Fruit fly (Drosophila melanogaster) whole organism, embryonic: ENCODE measurements around the gene Bmcp.

ENCODE experiments used
- Atf6 ChIP-seq: fragments of 200-800 bp; sonication (Bioruptor generic); IDR thresholded peaks from 2 replicates; pipeline ENCODE4 v1.3.6; 2022; ENCODE audit warnings: missing biosample characterization, missing genetic modification characterization
- Bdp1 ChIP-seq: fragments of 200-800 bp; sonication (Bioruptor generic); optimal IDR thresholded peaks from 3 replicates; lab custom pipeline; 2016; ENCODE audit warnings: missing biosample characterization, missing genetic modification characterization
- Blimp-1 ChIP-seq: fragments of 200-800 bp; sonication (Bioruptor generic); optimal IDR thresholded peaks from 3 replicates; lab custom pipeline; 2018; ENCODE audit warnings: missing biosample characterization, missing genetic modification characterization, mild to moderate bottlenecking, moderate library complexity, missing genetic modification reagents
- CG12071 ChIP-seq: fragments of 200-800 bp; sonication (Bioruptor generic); optimal IDR thresholded peaks from 3 replicates; lab custom pipeline; 2018; ENCODE audit warnings: missing biosample characterization, mild to moderate bottlenecking, missing genetic modification characterization
- CG13287 ChIP-seq: fragments of 200-800 bp; sonication (Bioruptor generic); IDR thresholded peaks from 2 replicates; pipeline ENCODE4 v1.3.6; 2022; ENCODE audit warnings: missing biosample characterization, missing genetic modification characterization; ENCODE audit not compliant: partially characterized antibody
- CG13894 ChIP-seq: fragments of 200-800 bp; sonication (Bioruptor generic); optimal IDR thresholded peaks from 3 replicates; lab custom pipeline; 2018; ENCODE audit warnings: missing biosample characterization, mild to moderate bottlenecking, missing genetic modification characterization, moderate library complexity
- CG15011 ChIP-seq: fragments of 200-800 bp; sonication (Bioruptor generic); optimal IDR thresholded peaks from 3 replicates; lab custom pipeline; 2018; ENCODE audit warnings: missing biosample characterization, mild to moderate bottlenecking, missing genetic modification characterization
- CG1603 ChIP-seq: fragments of 200-800 bp; sonication (Bioruptor generic); optimal IDR thresholded peaks from 2 replicates; lab custom pipeline; 2019; ENCODE audit warnings: missing biosample characterization, mild to moderate bottlenecking, missing genetic modification characterization, moderate library complexity
- CG2129 ChIP-seq: fragments of 200-800 bp; sonication (Bioruptor generic); IDR thresholded peaks from 2 replicates; pipeline ENCODE4 v1.3.6; 2022; ENCODE audit warnings: missing biosample characterization, missing genetic modification characterization; ENCODE audit not compliant: partially characterized antibody
- CG2678 ChIP-seq: fragments of 200-800 bp; sonication (Bioruptor generic); optimal IDR thresholded peaks from 3 replicates; lab custom pipeline; 2019; ENCODE audit warnings: missing biosample characterization, mild to moderate bottlenecking, missing genetic modification characterization, moderate library complexity
- CG2875 ChIP-seq: fragments of 200-800 bp; sonication (Bioruptor generic); optimal IDR thresholded peaks from 2 replicates; lab custom pipeline; 2017; ENCODE audit warnings: missing biosample characterization, mild to moderate bottlenecking, missing genetic modification characterization, missing genetic modification reagents
- CG34376 ChIP-seq: fragments of 200-800 bp; sonication (Bioruptor generic); optimal IDR thresholded peaks from 2 replicates; lab custom pipeline; 2018; ENCODE audit warnings: missing biosample characterization, mild to moderate bottlenecking, missing genetic modification characterization
- CG4820 ChIP-seq: fragments of 200-800 bp; sonication (Bioruptor generic); optimal IDR thresholded peaks from 3 replicates; lab custom pipeline; 2016; ENCODE audit warnings: missing biosample characterization, missing genetic modification characterization
- CG6175 ChIP-seq: fragments of 200-800 bp; sonication (Bioruptor generic); IDR thresholded peaks from 3 replicates; pipeline ENCODE4 v1.3.6; 2022; ENCODE audit warnings: missing biosample characterization, missing genetic modification characterization
- CG6765 ChIP-seq: fragments of 200-800 bp; sonication (Bioruptor generic); optimal IDR thresholded peaks from 3 replicates; lab custom pipeline; 2017; ENCODE audit warnings: missing biosample characterization, mild to moderate bottlenecking, missing genetic modification characterization
- CG6813 ChIP-seq: fragments of 200-800 bp; sonication (Bioruptor generic); optimal IDR thresholded peaks from 2 replicates; lab custom pipeline; 2017; ENCODE audit warnings: missing biosample characterization, missing genetic modification characterization, mild to moderate bottlenecking, moderate library complexity, missing genetic modification reagents
- CG7357 ChIP-seq: fragments of 200-800 bp; sonication (Bioruptor generic); IDR thresholded peaks from 3 replicates; pipeline ENCODE4 v1.3.6; 2022; ENCODE audit warnings: missing biosample characterization, missing genetic modification characterization
- CG7556 ChIP-seq: fragments of 200-800 bp; sonication (Bioruptor generic); optimal IDR thresholded peaks from 2 replicates; lab custom pipeline; 2017; ENCODE audit warnings: missing biosample characterization, mild to moderate bottlenecking, missing genetic modification characterization
- GATAe ChIP-seq: fragments of 200-800 bp; sonication (Bioruptor generic); conservative IDR thresholded peaks from 2 replicates; pipeline ENCODE4 v1.3.6; 2022; ENCODE audit warnings: missing biosample characterization, missing genetic modification characterization
- HmgZ ChIP-seq: fragments of 200-800 bp; sonication (Bioruptor generic); optimal IDR thresholded peaks from 2 replicates; lab custom pipeline; 2018; ENCODE audit warnings: missing biosample characterization, mild to moderate bottlenecking, missing genetic modification characterization
- Hmr ChIP-seq: fragments of 200-800 bp; sonication (Bioruptor generic); optimal IDR thresholded peaks from 3 replicates; lab custom pipeline; 2017; ENCODE audit warnings: mild to moderate bottlenecking, missing biosample characterization, missing genetic modification reagents, missing genetic modification characterization
- Med ChIP-seq: fragments of 200-800 bp; sonication (Bioruptor generic); peaks from one replicate; lab custom pipeline; 2016; ENCODE audit warnings: missing biosample characterization, missing genetic modification characterization, mild to moderate bottlenecking, inconsistent platforms, moderate library complexity
- Nf-YA ChIP-seq: fragments of 200-800 bp; sonication (Bioruptor generic); IDR thresholded peaks from 2 replicates; pipeline ENCODE4 v1.3.6; 2022; ENCODE audit warnings: missing biosample characterization, missing genetic modification characterization
- Pdp1 ChIP-seq, 2 experiments: fragments of 200-800 bp; sonication (Bioruptor generic); optimal IDR thresholded peaks; 3 replicates each; lab custom pipeline; 2016; ENCODE audit warnings: missing biosample characterization in 2 of 2, missing genetic modification characterization in 2 of 2, mild to moderate bottlenecking in 1 of 2, moderate library complexity in 1 of 2
- Rx ChIP-seq: fragments of 200-800 bp; sonication (Bioruptor generic); IDR thresholded peaks from 2 replicates; pipeline ENCODE4 v1.3.6; 2022; ENCODE audit warnings: missing biosample characterization, missing genetic modification characterization
- amos ChIP-seq: fragments of 200-800 bp; sonication (Bioruptor generic); IDR thresholded peaks from 2 replicates; pipeline ENCODE4 v1.3.6; 2022; ENCODE audit warnings: missing biosample characterization, missing genetic modification characterization; ENCODE audit not compliant: partially characterized antibody
- cas ChIP-seq: fragments of 200-800 bp; sonication (Bioruptor generic); IDR thresholded peaks from 2 replicates; pipeline ENCODE4 v1.3.6; 2022; ENCODE audit warnings: missing biosample characterization, missing genetic modification characterization
- caup ChIP-seq: fragments of 200-800 bp; sonication (Bioruptor generic); optimal IDR thresholded peaks from 3 replicates; lab custom pipeline; 2017; ENCODE audit warnings: missing biosample characterization, mild to moderate bottlenecking, missing genetic modification characterization, moderate library complexity; ENCODE audit not compliant: severe bottlenecking
- chinmo ChIP-seq: fragments of 200-800 bp; sonication (Bioruptor generic); IDR thresholded peaks from 4 replicates; pipeline ENCODE4 v1.3.6; 2022; ENCODE audit warnings: missing biosample characterization, missing genetic modification characterization; ENCODE audit not compliant: partially characterized antibody
- chm ChIP-seq: fragments of 200-800 bp; sonication (Bioruptor generic); IDR thresholded peaks from 2 replicates; pipeline ENCODE4 v1.3.6; 2022; ENCODE audit warnings: missing biosample characterization, missing genetic modification characterization
- ci ChIP-seq: fragments of 200-800 bp; sonication (Bioruptor generic); IDR thresholded peaks from 3 replicates; pipeline ENCODE4 v1.3.6; 2022; ENCODE audit warnings: missing biosample characterization, missing genetic modification characterization
- crol ChIP-seq: fragments of 200-800 bp; sonication (Bioruptor generic); IDR thresholded peaks from 2 replicates; pipeline ENCODE4 v1.3.6; 2022; ENCODE audit warnings: missing biosample characterization, missing genetic modification characterization
- dpn ChIP-seq, 2 experiments: fragments of 200-800 bp; sonication (Bioruptor generic); optimal IDR thresholded peaks; 3 replicates each; lab custom pipeline; 2016; ENCODE audit warnings: missing biosample characterization in 2 of 2, missing genetic modification characterization in 2 of 2
- emc ChIP-seq: fragments of 200-800 bp; sonication (Bioruptor generic); optimal IDR thresholded peaks from 2 replicates; lab custom pipeline; 2016; ENCODE audit warnings: missing biosample characterization, missing genetic modification characterization
- eve ChIP-seq, 2 experiments: fragments of >200 bp; optimal IDR thresholded peaks; 2 replicates each; lab custom pipeline; 2017; ENCODE audit warnings: missing biosample characterization in 2 of 2, missing genetic modification characterization in 2 of 2
- gcm2 ChIP-seq: fragments of 200-800 bp; sonication (Bioruptor generic); optimal IDR thresholded peaks from 2 replicates; lab custom pipeline; 2016; ENCODE audit warnings: missing biosample characterization, missing genetic modification characterization
- inv ChIP-seq: fragments of 200-800 bp; sonication (Bioruptor generic); IDR thresholded peaks from 2 replicates; pipeline ENCODE4 v1.3.6; 2022; ENCODE audit warnings: missing biosample characterization, missing genetic modification characterization; ENCODE audit not compliant: partially characterized antibody
- kah ChIP-seq: fragments of 200-800 bp; sonication (Bioruptor generic); optimal IDR thresholded peaks from 2 replicates; lab custom pipeline; 2018; ENCODE audit warnings: missing biosample characterization, mild to moderate bottlenecking, missing genetic modification characterization
- lilli ChIP-seq: fragments of 200-800 bp; sonication (Bioruptor generic); optimal IDR thresholded peaks from 3 replicates; lab custom pipeline; 2016; ENCODE audit warnings: missing biosample characterization, missing genetic modification characterization
- mirr ChIP-seq: fragments of 200-800 bp; sonication (Bioruptor generic); optimal IDR thresholded peaks from 3 replicates; lab custom pipeline; 2018; ENCODE audit warnings: missing biosample characterization, mild to moderate bottlenecking, missing genetic modification characterization
- nau ChIP-seq: fragments of 200-800 bp; sonication (Bioruptor generic); optimal IDR thresholded peaks from 3 replicates; lab custom pipeline; 2017; ENCODE audit warnings: missing biosample characterization, mild to moderate bottlenecking, missing genetic modification characterization, missing genetic modification reagents
- otp ChIP-seq: fragments of 200-800 bp; sonication (Bioruptor generic); IDR thresholded peaks from 3 replicates; pipeline ENCODE4, ENCODE4 v1.3.6; 2022; ENCODE audit warnings: missing biosample characterization, missing genetic modification characterization
- rib ChIP-seq: fragments of 200-800 bp; sonication (Bioruptor generic); IDR thresholded peaks from 2 replicates; pipeline ENCODE4 v1.3.6; 2022; ENCODE audit warnings: missing biosample characterization, missing genetic modification characterization
- salm ChIP-seq: fragments of 200-800 bp; sonication (Bioruptor generic); optimal IDR thresholded peaks from 2 replicates; lab custom pipeline; 2018; ENCODE audit warnings: missing biosample characterization, mild to moderate bottlenecking, missing genetic modification characterization
- sd ChIP-seq: fragments of 200-800 bp; sonication (Bioruptor generic); optimal IDR thresholded peaks from 3 replicates; lab custom pipeline; 2018; ENCODE audit warnings: missing biosample characterization, mild to moderate bottlenecking, missing genetic modification characterization, moderate library complexity
- sug ChIP-seq: fragments of 200-800 bp; optimal IDR thresholded peaks from 2 replicates; lab custom pipeline; 2019; ENCODE audit warnings: missing biosample characterization, mild to moderate bottlenecking, missing genetic modification characterization, moderate library complexity
- ttk ChIP-seq: fragments of 200-800 bp; sonication (Bioruptor generic); IDR thresholded peaks from 2 replicates; pipeline ENCODE4 v2.1.2; 2022; ENCODE audit warnings: missing biosample characterization, missing genetic modification characterization
- unc-4 ChIP-seq: fragments of 200-800 bp; sonication (Bioruptor generic); IDR thresholded peaks from 2 replicates; pipeline ENCODE4 v1.3.6; 2022; ENCODE audit warnings: missing biosample characterization, missing genetic modification characterization; ENCODE audit not compliant: partially characterized antibody
- wek ChIP-seq: fragments of 200-800 bp; sonication (Bioruptor generic); optimal IDR thresholded peaks from 3 replicates; lab custom pipeline; 2018; ENCODE audit warnings: missing biosample characterization, mild to moderate bottlenecking, missing genetic modification characterization, moderate library complexity

Gene Bmcp

DNA sequence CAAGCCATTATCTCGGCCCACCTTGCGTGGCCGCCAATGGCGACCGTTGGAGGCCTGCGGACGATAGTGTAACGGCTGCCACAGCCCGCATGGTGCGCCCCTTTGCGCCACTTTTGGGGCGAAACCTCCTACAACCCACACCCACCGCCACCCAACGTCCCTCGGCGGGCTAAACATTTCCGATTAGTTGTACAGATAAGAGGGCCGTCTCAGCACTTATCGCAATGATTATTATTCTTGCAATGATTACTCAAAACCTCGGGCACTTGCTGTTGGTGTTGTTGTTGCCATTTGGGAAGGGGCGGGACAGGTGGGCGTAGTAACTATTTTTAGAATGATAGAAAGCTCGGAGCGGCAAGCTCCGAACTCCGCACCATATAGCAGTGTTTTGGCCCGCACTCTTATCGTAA is 51.9 kb downstream of the Bmcp start (continued):
- TF ChIP-seq chm (no peak), mirr (GFP tag; lab: Kevin White, UChicago) (peak; percentile 99), gcm2 (GFP tag; lab: Kevin White, UChicago) (no peak), wek (GFP tag; lab: Kevin White, UChicago) (peak; percentile 10), caup (GFP tag; lab: Kevin White, UChicago) (peak; percentile 57), amos (GFP tag; lab: Robert Waterston, UW) (0 out of 2 replicates have a peak, but pooled peaks have one; percentile 6), CG34376 (GFP tag; lab: Kevin White, UChicago) (peak; percentile 83), salm (tag; lab: Kevin White, UChicago) (peak; percentile 23), sug (peak; percentile 97), Rx (GFP tag; lab: Robert Waterston, UW) (no peak), sd (tag; lab: Kevin White, UChicago) (peak; percentile 78), Atf6 (GFP tag; lab: Robert Waterston, UW) (0 out of 2 replicates have a peak, but pooled peaks have one; percentile 12), CG2129 (GFP tag; lab: Robert Waterston, UW) (no peak), CG12071 (GFP tag; lab: Kevin White, UChicago) (peak; percentile 48), inv (GFP tag; lab: Robert Waterston, UW) (peak; percentile 22; the same call in 1 of the 2 replicates), Med (GFP tag; lab: Kevin White, UChicago) (peak; percentile 88), Nf-YA (GFP tag; lab: Robert Waterston, UW) (no peak), eve (GFP tag; optimal IDR thresholded peaks at IDR 0.05; lab: Kevin White, UChicago) (no peak), chinmo (peak; percentile 87; the same call in 3 of the 4 replicates), crol (GFP tag; lab: Robert Waterston, UW) (peak; percentile 95), CG15011 (GFP tag; lab: Kevin White, UChicago) (no peak), ci (peak; percentile 40; the same call in 1 of the 3 replicates), Bdp1 (GFP tag; lab: Kevin White, UChicago) (peak; percentile 94), CG6813 (peak; percentile 46), cas (no peak), CG2678 (tag; lab: Kevin White, UChicago) (peak; percentile 24), Blimp-1 (GFP tag; lab: Kevin White, UChicago) (no peak), CG7357 (GFP tag; lab: Robert Waterston, UW) (no peak), rib (GFP tag; lab: Robert Waterston, UW) (peak; percentile 33; the same call in 1 of the 2 replicates), CG4820 (GFP tag; lab: Kevin White, UChicago) (no peak), ttk (GFP tag; lab: Robert Waterston, UW) (0 out of 2 replicates have a peak, but pooled peaks have one; percentile 11), CG2875 (GFP tag; lab: Kevin White, UChicago) (no peak), HmgZ (tag; lab: Kevin White, UChicago) (peak; percentile 64), emc (GFP tag; lab: Kevin White, UChicago) (no peak), dpn (GFP tag; optimal IDR thresholded peaks at IDR 0.05; lab: Kevin White, UChicago) (no peak), Hmr (GFP tag; lab: Kevin White, UChicago) (peak; percentile 35), Pdp1 (GFP tag; optimal IDR thresholded peaks at IDR 0.05; lab: Kevin White, UChicago) (peak in 1 of 2 experiments; percentile 60), nau (GFP tag; lab: Kevin White, UChicago) (peak; percentile 48), kah (GFP tag; lab: Kevin White, UChicago) (peak; percentile 9), CG1603 (tag; lab: Kevin White, UChicago) (no peak), CG13287 (GFP tag; lab: Robert Waterston, UW) (peak; percentile 16; the same call in 1 of the 2 replicates), CG6175 (peak; percentile 97), CG7556 (GFP tag; lab: Kevin White, UChicago) (no peak), unc-4 (GFP tag; lab: Robert Waterston, UW) (0 out of 2 replicates have a peak, but pooled peaks have one; percentile 22), CG13894 (tag; lab: Kevin White, UChicago) (no peak), otp (0 out of 3 replicates have a peak, but pooled peaks have one; percentile 25), CG6765 (GFP tag; lab: Kevin White, UChicago) (peak; percentile 26), GATAe (peak; percentile 98), lilli (GFP tag; lab: Kevin White, UChicago) (no peak)
